Fruit fly (Drosophila melanogaster) whole organism, wandering third instar larva: ENCODE results near the gene CG18585.

Experiments used
- Abd-B ChIP-seq: fragments of >200 bp; optimal IDR thresholded peaks from 2 replicates; lab custom pipeline; 2017; ENCODE audit warnings: missing biosample characterization, missing genetic modification characterization
- Hr78 ChIP-seq: fragments of >200 bp; optimal IDR thresholded peaks from 2 replicates; lab custom pipeline; 2017; ENCODE audit warnings: missing biosample characterization, missing genetic modification characterization
- OdsH ChIP-seq: fragments of 200-800 bp; sonication (Bioruptor generic); optimal IDR thresholded peaks from 2 replicates; lab custom pipeline; 2016; ENCODE audit warnings: missing biosample characterization, mild to moderate bottlenecking, missing genetic modification characterization
- br ChIP-seq: fragments of 200-800 bp; sonication (Bioruptor generic); optimal IDR thresholded peaks from 2 replicates; lab custom pipeline; 2016; ENCODE audit warnings: missing biosample characterization, missing genetic modification characterization
- fru ChIP-seq: fragments of 200-800 bp; sonication (Bioruptor generic); optimal IDR thresholded peaks from 3 replicates; lab custom pipeline; 2016; ENCODE audit warnings: missing biosample characterization, mild to moderate bottlenecking, missing genetic modification characterization
- sv ChIP-seq: fragments of 200-800 bp; sonication (Bioruptor generic); optimal IDR thresholded peaks from 3 replicates; lab custom pipeline; 2016; ENCODE audit warnings: missing biosample characterization, missing genetic modification characterization

DNA sequence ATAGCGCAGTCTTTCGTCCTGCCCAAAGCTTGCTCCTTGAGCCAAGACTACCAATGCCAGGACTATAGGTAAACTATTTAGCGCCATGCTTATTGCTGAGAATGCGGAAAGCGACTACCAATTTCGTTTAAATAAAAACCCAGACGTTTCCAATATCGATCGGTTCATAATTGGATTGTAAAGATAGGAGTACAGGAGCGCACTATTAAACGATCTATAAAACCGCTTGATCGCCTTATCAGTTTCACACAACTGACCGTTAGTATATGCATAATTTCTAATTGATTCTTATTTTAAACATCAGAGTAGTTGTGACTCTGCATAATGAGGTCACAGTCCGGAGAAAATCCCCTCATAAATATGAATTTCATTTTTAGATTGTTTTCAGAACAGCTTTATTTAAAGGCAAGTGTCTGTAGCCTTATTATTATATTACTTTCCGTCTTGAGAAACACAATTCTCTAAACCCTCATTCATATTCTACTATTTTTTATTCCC, 1.8 kb upstream of the CG18585 start, which contains the start of the genes CG7025 and CG43235:
- TF ChIP-seq br (GFP tag; lab: Kevin White, UChicago) (no peak), OdsH (no peak), fru (GFP tag; lab: Kevin White, UChicago) (no peak), Hr78 (no peak), sv (GFP tag; lab: Kevin White, UChicago) (no peak), Abd-B (GFP tag; lab: Kevin White, UChicago) (no peak)
